Worm (Caenorhabditis elegans) whole organism, late embryonic: Measurements from ENCODE around the gene gmeb-2.

Source experiments
- C08G9.2 ChIP-seq: sonication (generic microtip); optimal IDR thresholded peaks from 2 replicates; lab custom pipeline; 2016; ENCODE audit warnings: mild to moderate bottlenecking, missing genetic modification characterization, moderate library complexity, missing compliant biosample characterization
- C38D4.7 ChIP-seq: fragments of 200-800 bp; sonication (Bioruptor generic); optimal IDR thresholded peaks from 2 replicates; lab custom pipeline; 2018; ENCODE audit warnings: mild to moderate bottlenecking, missing genetic modification characterization, moderate library complexity, missing compliant biosample characterization
- F13H6.1 ChIP-seq: sonication (generic microtip); optimal IDR thresholded peaks from 2 replicates; lab custom pipeline; 2016; ENCODE audit warnings: missing genetic modification characterization, missing compliant biosample characterization
- K02D7.2 ChIP-seq: sonication (generic microtip); optimal IDR thresholded peaks from 2 replicates; lab custom pipeline; 2017; ENCODE audit warnings: mild to moderate bottlenecking, missing genetic modification characterization, missing compliant biosample characterization
- ahr-1 ChIP-seq: sonication (generic microtip); optimal IDR thresholded peaks from 2 replicates; lab custom pipeline; 2016; ENCODE audit warnings: missing genetic modification characterization, missing compliant biosample characterization
- ceh-14 ChIP-seq: sonication (generic microtip); optimal IDR thresholded peaks from 2 replicates; lab custom pipeline; 2016; ENCODE audit warnings: missing genotype, missing genetic modification characterization, missing compliant biosample characterization
- ceh-18 ChIP-seq: sonication (generic microtip); optimal IDR thresholded peaks from 2 replicates; lab custom pipeline; 2016; ENCODE audit warnings: missing genetic modification characterization, missing compliant biosample characterization
- ceh-19 ChIP-seq: fragments of 200-800 bp; sonication (Bioruptor generic); optimal IDR thresholded peaks from 2 replicates; lab custom pipeline; 2018; ENCODE audit warnings: mild to moderate bottlenecking, missing genetic modification characterization, missing compliant biosample characterization
- ceh-2 ChIP-seq: sonication (generic microtip); optimal IDR thresholded peaks from 2 replicates; lab custom pipeline; 2016; ENCODE audit warnings: missing genotype, missing genetic modification characterization, missing compliant biosample characterization
- ceh-24 ChIP-seq: sonication (generic microtip); optimal IDR thresholded peaks from 2 replicates; lab custom pipeline; 2016; ENCODE audit warnings: mild to moderate bottlenecking, missing genetic modification characterization, missing compliant biosample characterization
- ceh-31 ChIP-seq: sonication (generic microtip); optimal IDR thresholded peaks from 2 replicates; lab custom pipeline; 2016; ENCODE audit warnings: missing genetic modification characterization, missing compliant biosample characterization
- ceh-45 ChIP-seq: fragments of 200-800 bp; sonication (Bioruptor generic); IDR thresholded peaks from 2 replicates; pipeline ENCODE4 v1.3.6; 2022; ENCODE audit warnings: missing genetic modification reagents, missing genetic modification characterization, missing compliant biosample characterization
- ceh-6 ChIP-seq: fragments of 200-800 bp; sonication (Bioruptor generic); optimal IDR thresholded peaks from 2 replicates; lab custom pipeline; 2018; ENCODE audit warnings: mild to moderate bottlenecking, missing genetic modification characterization, missing compliant biosample characterization
- dmd-4 ChIP-seq: sonication (generic microtip); optimal IDR thresholded peaks from 2 replicates; lab custom pipeline; 2016; ENCODE audit warnings: borderline replicate concordance, missing genetic modification characterization, missing compliant biosample characterization
- elt-2 ChIP-seq: sonication (generic microtip); optimal IDR thresholded peaks from 2 replicates; lab custom pipeline; 2016; ENCODE audit warnings: missing genetic modification reagents, missing genetic modification characterization, missing compliant biosample characterization
- elt-4 ChIP-seq: sonication (generic microtip); optimal IDR thresholded peaks from 2 replicates; lab custom pipeline; 2016; ENCODE audit warnings: missing genetic modification characterization, missing compliant biosample characterization
- ets-4 ChIP-seq: sonication (generic microtip); optimal IDR thresholded peaks from 2 replicates; lab custom pipeline; 2016; ENCODE audit warnings: missing genetic modification characterization, missing compliant biosample characterization
- eyg-1 ChIP-seq: sonication (generic microtip); optimal IDR thresholded peaks from 2 replicates; lab custom pipeline; 2016; ENCODE audit warnings: missing genotype, missing genetic modification characterization, missing compliant biosample characterization
- fkh-10 ChIP-seq: fragments of 150-350 bp; optimal IDR thresholded peaks from 2 replicates; lab custom pipeline; 2014; ENCODE audit warnings: missing biosample characterization, missing genetic modification reagents, missing genetic modification characterization
- fkh-6 ChIP-seq: sonication (generic microtip); optimal IDR thresholded peaks from 2 replicates; lab custom pipeline; 2016; ENCODE audit warnings: missing genetic modification characterization, missing compliant biosample characterization
- hlh-13 ChIP-seq: fragments of 200-800 bp; sonication (Bioruptor generic); optimal IDR thresholded peaks from 2 replicates; lab custom pipeline; 2018; ENCODE audit warnings: mild to moderate bottlenecking, missing genetic modification characterization, missing compliant biosample characterization
- hlh-15 ChIP-seq: sonication (generic microtip); optimal IDR thresholded peaks from 2 replicates; lab custom pipeline; 2016; ENCODE audit warnings: missing genetic modification characterization, missing compliant biosample characterization
- hlh-6 ChIP-seq: sonication (generic microtip); optimal IDR thresholded peaks from 2 replicates; lab custom pipeline; 2016; ENCODE audit warnings: missing genotype, missing genetic modification characterization, missing compliant biosample characterization
- lim-6 ChIP-seq: sonication (generic microtip); optimal IDR thresholded peaks from 2 replicates; lab custom pipeline; 2016; ENCODE audit warnings: missing genetic modification characterization, missing compliant biosample characterization
- lin-11 ChIP-seq: fragments of 200-800 bp; sonication (Bioruptor generic); optimal IDR thresholded peaks from 2 replicates; lab custom pipeline; 2018; ENCODE audit warnings: mild to moderate bottlenecking, missing genetic modification characterization, missing compliant biosample characterization
- nfya-1 ChIP-seq: sonication (generic microtip); optimal IDR thresholded peaks from 2 replicates; lab custom pipeline; 2017; ENCODE audit warnings: missing genetic modification characterization, mild to moderate bottlenecking, missing compliant biosample characterization, antibody characterized with exemption, moderate library complexity
- nhr-11 ChIP-seq: fragments of 150-350 bp; optimal IDR thresholded peaks from 2 replicates; lab custom pipeline; 2014; ENCODE audit warnings: missing biosample characterization, missing genetic modification characterization
- nhr-232 ChIP-seq: sonication (generic microtip); optimal IDR thresholded peaks from 2 replicates; lab custom pipeline; 2016; ENCODE audit warnings: missing genetic modification characterization, missing compliant biosample characterization
- pat-9 ChIP-seq: fragments of 200-800 bp; sonication (Bioruptor generic); optimal IDR thresholded peaks from 2 replicates; lab custom pipeline; 2018; ENCODE audit warnings: mild to moderate bottlenecking, missing genetic modification characterization, moderate library complexity, missing compliant biosample characterization
- pax-1 ChIP-seq: fragments of 150-350 bp; optimal IDR thresholded peaks from 2 replicates; lab custom pipeline; 2014; ENCODE audit warnings: missing biosample characterization, missing genetic modification characterization
- ref-2 ChIP-seq: sonication (generic microtip); optimal IDR thresholded peaks from 2 replicates; lab custom pipeline; 2016; ENCODE audit warnings: missing genetic modification characterization, missing compliant biosample characterization
- sdc-2 ChIP-seq: sonication (generic microtip); optimal IDR thresholded peaks from 2 replicates; lab custom pipeline; 2016; ENCODE audit warnings: missing genotype, missing genetic modification characterization, missing compliant biosample characterization
- sox-2 ChIP-seq: fragments of 200-800 bp; sonication (Bioruptor generic); IDR thresholded peaks from 2 replicates; pipeline ENCODE4 v1.3.6; 2022; ENCODE audit warnings: missing genetic modification reagents, missing genetic modification characterization, missing compliant biosample characterization
- sox-4 ChIP-seq: sonication (generic microtip); optimal IDR thresholded peaks from 2 replicates; lab custom pipeline; 2017; ENCODE audit warnings: mild to moderate bottlenecking, missing genetic modification characterization, inconsistent platforms, missing compliant biosample characterization
- syd-9 ChIP-seq: sonication (generic microtip); optimal IDR thresholded peaks from 2 replicates; lab custom pipeline; 2016; ENCODE audit warnings: mild to moderate bottlenecking, missing genetic modification characterization, moderate library complexity, missing compliant biosample characterization
- tbx-2 ChIP-seq: sonication (generic microtip); optimal IDR thresholded peaks from 2 replicates; lab custom pipeline; 2016; ENCODE audit warnings: missing genetic modification characterization, missing compliant biosample characterization
- ttx-3 ChIP-seq: sonication (generic microtip); optimal IDR thresholded peaks from 2 replicates; lab custom pipeline; 2016; ENCODE audit warnings: missing genetic modification reagents, missing genetic modification characterization, missing compliant biosample characterization
- unc-3 ChIP-seq, 2 experiments: fragments of 200-800 bp in 1 of 2; sonication (Bioruptor generic) in 1 of 2; sonication (generic microtip) in 1 of 2; conservative IDR thresholded peaks in 1 of 2; optimal IDR thresholded peaks in 1 of 2; 2 replicates each; pipeline versions ENCODE4 v1.3.6 to Lab custom; 2016 to 2022; ENCODE audit warnings: missing compliant biosample characterization in 2 of 2, missing genetic modification characterization in 2 of 2, missing genetic modification reagents in 1 of 2
- unc-55 ChIP-seq: sonication (generic microtip); optimal IDR thresholded peaks from 2 replicates; lab custom pipeline; 2017; ENCODE audit warnings: missing biosample characterization, missing genetic modification reagents, missing genetic modification characterization

Gene gmeb-2

ce11 chrX:15844330-15844729 is 34.6 kb upstream of the gmeb-2 start:
- TF ChIP-seq ceh-2 (tag; lab: Kevin White, UChicago) = no peak
- TF ChIP-seq unc-3 (GFP tag; conservative IDR thresholded peaks at IDR 0.05; lab: Robert Waterston, UW) = no peak
- no peak for TF ChIP-seq unc-3 (tag; optimal IDR thresholded peaks at IDR 0.05; lab: Kevin White, UChicago)
- no peak for TF ChIP-seq ttx-3 (tag; lab: Kevin White, UChicago)
- TF ChIP-seq ahr-1 (tag; lab: Kevin White, UChicago) = no peak
- TF ChIP-seq hlh-6 (tag; lab: Kevin White, UChicago) = no peak
- no peak for TF ChIP-seq sdc-2
- TF ChIP-seq ets-4 = no peak
- TF ChIP-seq C38D4.7 (GFP tag; lab: Kevin White, UChicago) = no peak
- TF ChIP-seq eyg-1 = no peak
- no peak for TF ChIP-seq lim-6 (tag; lab: Kevin White, UChicago)
- no peak for TF ChIP-seq ref-2 (tag; lab: Kevin White, UChicago)
- no peak for TF ChIP-seq fkh-10 (GFP tag; lab: Kevin White, UChicago)
- no peak for TF ChIP-seq sox-4 (tag; lab: Kevin White, UChicago)
- no peak for TF ChIP-seq elt-4 (tag; lab: Kevin White, UChicago)
- no peak for TF ChIP-seq ceh-45 (GFP tag; lab: Robert Waterston, UW)
- TF ChIP-seq hlh-13 (GFP tag; lab: Kevin White, UChicago) = no peak
- TF ChIP-seq K02D7.2 (tag; lab: Kevin White, UChicago) = no peak
- TF ChIP-seq F13H6.1 (tag; lab: Kevin White, UChicago) = no peak

- TF ChIP-seq pax-1 (no peak), fkh-6 (tag; lab: Kevin White, UChicago) (no peak), ceh-31 (tag; lab: Kevin White, UChicago) (no peak), C08G9.2 (tag; lab: Kevin White, UChicago) (no peak), lin-11 (tag; lab: Kevin White, UChicago) (no peak), ref-2 (tag; lab: Kevin White, UChicago) (no peak), ceh-6 (GFP tag; lab: Kevin White, UChicago) (no peak), ceh-24 (tag; lab: Kevin White, UChicago) (no peak), ceh-45 (GFP tag; lab: Robert Waterston, UW) (no peak), unc-55 (GFP tag; lab: Kevin White, UChicago) (no peak), hlh-13 (GFP tag; lab: Kevin White, UChicago) (no peak)
Observed at ce11 chrX:15846552-15846951, 32.3 kb upstream of the gmeb-2 start.

- TF ChIP-seq hlh-15 (no peak), sox-2 (no peak), tbx-2 (no peak), sdc-2 (no peak), nfya-1 (tag; lab: Kevin White, UChicago) (no peak), dmd-4 (tag; lab: Kevin White, UChicago) (no peak), pat-9 (no peak), unc-3 (GFP tag; conservative IDR thresholded peaks at IDR 0.05; lab: Robert Waterston, UW) (no peak), unc-3 (tag; optimal IDR thresholded peaks at IDR 0.05; lab: Kevin White, UChicago) (no peak), ceh-18 (no peak), ceh-19 (GFP tag; lab: Kevin White, UChicago) (no peak), elt-2 (tag; lab: Kevin White, UChicago) (no peak), nhr-11 (tag; lab: Kevin White, UChicago) (no peak), syd-9 (tag; lab: Kevin White, UChicago) (no peak), eyg-1 (no peak), C38D4.7 (GFP tag; lab: Kevin White, UChicago) (no peak), nhr-232 (no peak), ceh-14 (tag; lab: Kevin White, UChicago) (no peak), ceh-31 (tag; lab: Kevin White, UChicago) (no peak)
Observed at ce11 chrX:15847543-15848087, 31.3 kb upstream of the gmeb-2 start, which contains the start of gene F59F4.3. TSS of gene F59F4.3 (minus strand) at chrX:15847593.
